Worm (Caenorhabditis elegans) whole organism, young adult: Measurements from ENCODE around the gene dpy-10.
A peak's percentile ranks its signal among the peaks of the same experiment; 100 is the strongest.

Experiments used
- C17E4.6 ChIP-seq: fragments of 200-800 bp; sonication (Bioruptor generic); IDR thresholded peaks from 2 replicates; pipeline ENCODE4 v1.3.6; 2022; ENCODE audit warnings: missing genetic modification reagents, missing genetic modification characterization, missing compliant biosample characterization
- F52B5.7 ChIP-seq: sonication (generic microtip); optimal IDR thresholded peaks from 2 replicates; lab custom pipeline; 2016; ENCODE audit warnings: mild to moderate bottlenecking, missing genetic modification characterization, missing compliant biosample characterization
- ccch-3 ChIP-seq: fragments of 200-800 bp; sonication (Bioruptor generic); optimal IDR thresholded peaks from 2 replicates; lab custom pipeline; 2018; ENCODE audit warnings: mild to moderate bottlenecking, missing genetic modification characterization, missing compliant biosample characterization
- dpff-1 ChIP-seq: sonication (generic microtip); optimal IDR thresholded peaks from 2 replicates; lab custom pipeline; 2017; ENCODE audit warnings: mild to moderate bottlenecking, missing genetic modification characterization, missing compliant biosample characterization
- hsf-1 ChIP-seq: fragments of 200-800 bp; sonication (Bioruptor generic); IDR thresholded peaks from 2 replicates; pipeline ENCODE4 v1.3.6; 2022; ENCODE audit warnings: missing genetic modification reagents, missing genetic modification characterization, missing compliant biosample characterization
- mel-28 ChIP-seq: sonication (generic microtip); optimal IDR thresholded peaks from 2 replicates; lab custom pipeline; 2016; ENCODE audit warnings: borderline replicate concordance, mild to moderate bottlenecking, missing genetic modification characterization, missing compliant biosample characterization
- nhr-27 ChIP-seq: fragments of 200-800 bp; sonication (Bioruptor generic); optimal IDR thresholded peaks from 2 replicates; lab custom pipeline; 2018; ENCODE audit warnings: mild to moderate bottlenecking, missing genetic modification characterization, moderate library complexity, missing compliant biosample characterization
- nhr-90 ChIP-seq: sonication (generic microtip); optimal IDR thresholded peaks from 2 replicates; lab custom pipeline; 2016; ENCODE audit warnings: missing genotype, mild to moderate bottlenecking, missing genetic modification characterization, missing compliant biosample characterization
- rpc-1 ChIP-seq, 2 experiments: fragments of 150-350 bp in 1 of 2; sonication (generic microtip) in 1 of 2; optimal IDR thresholded peaks; 2 replicates each; lab custom pipeline; 2014 to 2018; ENCODE audit warnings: missing biosample characterization in 1 of 2, missing genetic modification characterization in 1 of 2, missing genetic modification reagents in 1 of 2, missing genotype in 1 of 2
- sptf-2 ChIP-seq: fragments of 200-800 bp; sonication (Bioruptor generic); optimal IDR thresholded peaks from 2 replicates; lab custom pipeline; 2018; ENCODE audit warnings: mild to moderate bottlenecking, missing genetic modification characterization, missing compliant biosample characterization
- ztf-3 ChIP-seq: fragments of 200-800 bp; sonication (Bioruptor generic); optimal IDR thresholded peaks from 2 replicates; lab custom pipeline; 2018; ENCODE audit warnings: mild to moderate bottlenecking, missing genetic modification characterization, missing compliant biosample characterization

ce11 chrII:6721581-6721980, 9.6 kb upstream of the dpy-10 start:
- TF ChIP-seq sptf-2 (no peak), hsf-1 (GFP tag; lab: Robert Waterston, UW) (no peak), nhr-90 (tag; lab: Kevin White, UChicago) (no peak), nhr-27 (tag; lab: Kevin White, UChicago) (peak; percentile 4), ztf-3 (GFP tag; lab: Kevin White, UChicago) (no peak), dpff-1 (no peak), F52B5.7 (tag; lab: Kevin White, UChicago) (no peak), mel-28 (tag; lab: Kevin White, UChicago) (no peak), C17E4.6 (GFP tag; lab: Robert Waterston, UW) (no peak), rpc-1 (optimal IDR thresholded peaks at IDR 0.05; lab: Kevin White, UChicago) (peak; percentile 68), rpc-1 (tag; optimal IDR thresholded peaks at IDR 0.05; lab: Kevin White, UChicago) (peak; percentile 81), ccch-3 (no peak)
